Worm (Caenorhabditis elegans) whole organism, mixed stage, embryonic: ENCODE results near the gene spe-39.

ENCODE experiments used
- M03D4.4 ChIP-seq: sonication (generic microtip); optimal IDR thresholded peaks from 2 replicates; lab custom pipeline; 2017; ENCODE audit warnings: mild to moderate bottlenecking, missing genetic modification characterization, missing compliant biosample characterization
- bed-3 ChIP-seq: fragments of 200-800 bp; sonication (Bioruptor generic); optimal IDR thresholded peaks from 3 replicates; lab custom pipeline; 2018; ENCODE audit warnings: mild to moderate bottlenecking, missing genetic modification characterization, moderate library complexity, missing compliant biosample characterization
- blmp-1 ChIP-seq: fragments of 150-350 bp; optimal IDR thresholded peaks from 2 replicates; lab custom pipeline; 2014; ENCODE audit warnings: missing biosample characterization, missing genetic modification characterization
- ceh-39 ChIP-seq: fragments of 150-350 bp; optimal IDR thresholded peaks from 2 replicates; lab custom pipeline; 2014; ENCODE audit warnings: missing biosample characterization, missing genetic modification characterization
- ceh-43 ChIP-seq: fragments of 200-800 bp; sonication (Bioruptor generic); optimal IDR thresholded peaks from 2 replicates; lab custom pipeline; 2018; ENCODE audit warnings: mild to moderate bottlenecking, missing genetic modification characterization, moderate library complexity, missing compliant biosample characterization
- ceh-83 ChIP-seq: fragments of 200-800 bp; sonication (Bioruptor generic); optimal IDR thresholded peaks from 2 replicates; lab custom pipeline; 2018; ENCODE audit warnings: mild to moderate bottlenecking, missing genetic modification characterization, missing compliant biosample characterization
- ces-1 ChIP-seq: fragments of 150-350 bp; optimal IDR thresholded peaks from 2 replicates; lab custom pipeline; 2014; ENCODE audit warnings: missing biosample characterization, missing genetic modification reagents, missing genetic modification characterization
- cnd-1 ChIP-seq: fragments of 200-800 bp; sonication (Bioruptor generic); optimal IDR thresholded peaks from 2 replicates; lab custom pipeline; 2018; ENCODE audit warnings: mild to moderate bottlenecking, missing genetic modification characterization, missing compliant biosample characterization
- drap-1 ChIP-seq: fragments of 200-800 bp; sonication (Bioruptor generic); optimal IDR thresholded peaks from 3 replicates; lab custom pipeline; 2018; ENCODE audit warnings: mild to moderate bottlenecking, missing genetic modification characterization, missing compliant biosample characterization
- elt-3 ChIP-seq: fragments of 150-350 bp; optimal IDR thresholded peaks from 2 replicates; lab custom pipeline; 2014; ENCODE audit warnings: missing biosample characterization, missing genetic modification characterization
- ham-2 ChIP-seq: fragments of 200-800 bp; sonication (Bioruptor generic); optimal IDR thresholded peaks from 2 replicates; lab custom pipeline; 2018; ENCODE audit warnings: mild to moderate bottlenecking, missing genetic modification characterization, missing compliant biosample characterization
- hlh-1 ChIP-seq: fragments of 150-350 bp; optimal IDR thresholded peaks from 2 replicates; lab custom pipeline; 2014; ENCODE audit warnings: missing biosample characterization, missing genetic modification reagents, missing genetic modification characterization
- lin-13 ChIP-seq: fragments of 150-350 bp; optimal IDR thresholded peaks from 2 replicates; lab custom pipeline; 2014; ENCODE audit warnings: missing biosample characterization, missing genetic modification characterization
- lin-32 ChIP-seq: fragments of 200-800 bp; sonication (Bioruptor generic); optimal IDR thresholded peaks from 2 replicates; lab custom pipeline; 2018; ENCODE audit warnings: mild to moderate bottlenecking, missing genetic modification characterization, missing compliant biosample characterization
- lsy-2 ChIP-seq: fragments of 150-350 bp; optimal IDR thresholded peaks from 2 replicates; lab custom pipeline; 2014; ENCODE audit warnings: missing biosample characterization, missing genetic modification characterization
- mab-5 ChIP-seq: fragments of 150-350 bp; optimal IDR thresholded peaks from 2 replicates; lab custom pipeline; 2014; ENCODE audit warnings: missing biosample characterization, missing genetic modification characterization
- mls-2 ChIP-seq: sonication (generic microtip); optimal IDR thresholded peaks from 2 replicates; lab custom pipeline; 2016; ENCODE audit warnings: mild to moderate bottlenecking, missing genetic modification characterization, moderate library complexity, missing compliant biosample characterization
- nhr-12 ChIP-seq: fragments of 150-350 bp; optimal IDR thresholded peaks from 2 replicates; lab custom pipeline; 2014; ENCODE audit warnings: missing biosample characterization, missing genetic modification characterization
- nhr-237 ChIP-seq: fragments of 150-350 bp; optimal IDR thresholded peaks from 2 replicates; lab custom pipeline; 2014; ENCODE audit warnings: missing biosample characterization, missing genetic modification characterization
- nhr-28 ChIP-seq: fragments of 150-350 bp; optimal IDR thresholded peaks from 2 replicates; lab custom pipeline; 2014; ENCODE audit warnings: missing biosample characterization, missing genetic modification characterization
- nhr-76 ChIP-seq: sonication (generic microtip); optimal IDR thresholded peaks from 2 replicates; lab custom pipeline; 2017; ENCODE audit warnings: missing biosample characterization, missing genetic modification characterization
- pha-4 ChIP-seq: fragments of 150-350 bp; optimal IDR thresholded peaks from 2 replicates; lab custom pipeline; 2018; ENCODE audit warnings: missing biosample characterization, missing genetic modification reagents, missing genetic modification characterization
- sptf-1 ChIP-seq: sonication (generic microtip); optimal IDR thresholded peaks from 2 replicates; lab custom pipeline; 2017; ENCODE audit warnings: mild to moderate bottlenecking, missing genetic modification characterization, moderate library complexity, missing compliant biosample characterization
- tbx-8 ChIP-seq: fragments of 200-800 bp; sonication (Bioruptor generic); optimal IDR thresholded peaks from 2 replicates; lab custom pipeline; 2018; ENCODE audit warnings: mild to moderate bottlenecking, missing genetic modification characterization, moderate library complexity, missing compliant biosample characterization
- unc-120 ChIP-seq: sonication (generic microtip); optimal IDR thresholded peaks from 2 replicates; lab custom pipeline; 2017; ENCODE audit warnings: missing genetic modification characterization, missing compliant biosample characterization; ENCODE audit not compliant: poor library complexity, severe bottlenecking
- unc-39 ChIP-seq: fragments of 150-350 bp; optimal IDR thresholded peaks from 2 replicates; lab custom pipeline; 2014; ENCODE audit warnings: missing biosample characterization, missing genetic modification characterization
- unc-62 ChIP-seq: fragments of 150-350 bp; optimal IDR thresholded peaks from 2 replicates; lab custom pipeline; 2014; ENCODE audit warnings: missing biosample characterization, missing genetic modification reagents, missing genetic modification characterization
- ztf-11 ChIP-seq: fragments of 150-350 bp; optimal IDR thresholded peaks from 2 replicates; lab custom pipeline; 2014; ENCODE audit warnings: missing biosample characterization, missing genetic modification characterization

Gene spe-39

ce11 chrV:6808962-6809361 lies 23.7 kb downstream of the spe-39 start, which contains the start of gene dmsr-16:
dmsr-16 (minus strand) TSS chrV:6809062.
- TF ChIP-seq mab-5 (tag; lab: Kevin White, UChicago) (no peak), lin-32 (GFP tag; lab: Kevin White, UChicago) (no peak), ces-1 (no peak), drap-1 (GFP tag; lab: Kevin White, UChicago) (no peak), M03D4.4 (tag; lab: Kevin White, UChicago) (no peak), mls-2 (tag; lab: Kevin White, UChicago) (no peak), nhr-28 (tag; lab: Kevin White, UChicago) (no peak), unc-62 (GFP tag; lab: Kevin White, UChicago) (no peak), lin-13 (no peak), ceh-39 (no peak)

DNA sequence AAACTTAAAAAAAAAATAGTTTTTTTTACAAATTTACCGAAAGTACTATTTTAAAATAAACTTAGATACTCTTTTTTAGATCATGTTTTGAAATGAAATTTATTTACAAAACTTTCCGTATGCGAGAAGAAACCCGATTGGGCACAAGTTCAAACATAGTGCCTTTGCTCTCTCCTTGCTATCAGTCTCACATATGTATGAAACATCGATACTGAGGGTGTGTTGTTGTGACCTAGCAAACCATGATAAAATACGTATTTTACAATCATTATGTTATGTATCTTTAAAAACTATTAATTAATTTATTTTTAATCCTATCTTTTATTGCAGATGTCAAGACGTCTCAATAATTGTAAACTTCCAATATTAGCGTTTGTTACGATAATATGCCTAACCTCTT lies 24.8 kb downstream of the spe-39 start:
- TF ChIP-seq ztf-11 (tag; lab: Kevin White, UChicago) (no peak), nhr-237 (tag; lab: Kevin White, UChicago) (no peak), mab-5 (tag; lab: Kevin White, UChicago) (no peak), nhr-12 (tag; lab: Kevin White, UChicago) (no peak), blmp-1 (no peak), nhr-28 (tag; lab: Kevin White, UChicago) (no peak), ces-1 (no peak)
- TF ChIP-seq, all 35 proteins: peak for 0

DNA sequence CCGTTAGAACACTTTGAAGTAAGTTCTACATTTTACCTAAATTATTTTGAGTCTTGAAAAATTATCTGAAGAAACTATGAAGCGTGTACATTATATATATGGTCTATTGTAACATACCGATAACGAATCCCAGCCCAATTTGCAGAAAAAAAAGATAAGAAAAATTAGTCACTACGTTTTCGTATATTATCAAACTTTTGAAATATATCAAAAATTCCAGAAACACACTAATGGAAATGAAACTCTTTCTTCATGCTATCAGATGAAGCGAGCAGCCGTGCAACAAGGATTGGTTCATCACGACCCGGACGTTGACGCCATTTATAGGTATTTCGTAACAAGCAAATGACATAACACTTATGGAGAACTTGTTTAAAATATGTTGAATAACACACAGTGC lies 26.6 kb downstream of the spe-39 start:
- TF ChIP-seq mab-5 (tag; lab: Kevin White, UChicago) (no peak), nhr-28 (tag; lab: Kevin White, UChicago) (no peak), ham-2 (GFP tag; lab: Kevin White, UChicago) (no peak), nhr-76 (tag; lab: Kevin White, UChicago) (no peak), unc-120 (no peak), ceh-43 (no peak), unc-62 (GFP tag; lab: Kevin White, UChicago) (no peak)

- TF ChIP-seq hlh-1 (tag; lab: Kevin White, UChicago) = no peak
Observed at ce11 chrV:6813862-6814261, 28.6 kb downstream of the spe-39 start.

DNA sequence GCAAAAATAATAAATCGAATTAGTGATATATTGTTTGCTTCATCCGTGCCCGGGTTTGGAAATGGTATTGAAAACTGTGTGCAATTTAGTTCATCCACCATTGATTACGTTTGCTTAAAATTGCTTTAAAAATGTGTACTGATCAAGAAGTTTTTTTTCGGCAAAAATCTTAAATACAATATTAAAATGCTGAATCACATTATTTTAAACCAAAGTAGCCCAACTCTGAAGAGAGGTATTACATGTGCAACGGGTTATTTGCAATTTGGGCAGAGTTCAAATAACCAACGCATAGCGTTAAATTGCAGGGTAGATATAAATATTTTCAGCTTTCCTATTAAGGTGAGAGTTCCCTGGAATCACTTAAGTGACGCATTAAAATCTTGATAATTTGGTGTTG lies 31.9 kb downstream of the spe-39 start, which contains the start of gene dmsr-14:
TSS of gene dmsr-14 (minus strand) at position 101 of the 400 bp plus-strand sequence.
- no peak for TF ChIP-seq pha-4 (tag; lab: Kevin White, UChicago)
- TF ChIP-seq lsy-2 = no peak
- no peak for TF ChIP-seq lin-32 (GFP tag; lab: Kevin White, UChicago)
- TF ChIP-seq, all 35 proteins: peak for 0

- TF ChIP-seq ceh-43 = no peak
- TF ChIP-seq cnd-1 (tag; lab: Kevin White, UChicago) = no peak
- no peak for TF ChIP-seq sptf-1 (tag; lab: Kevin White, UChicago)
- TF ChIP-seq unc-62 (GFP tag; lab: Kevin White, UChicago) = no peak
- TF ChIP-seq ceh-39 = no peak
- TF ChIP-seq blmp-1 = no peak
- no peak for TF ChIP-seq drap-1 (GFP tag; lab: Kevin White, UChicago)
- TF ChIP-seq ham-2 (GFP tag; lab: Kevin White, UChicago) = no peak
- no peak for TF ChIP-seq lin-32 (GFP tag; lab: Kevin White, UChicago)
- no peak for TF ChIP-seq ceh-83 (GFP tag; lab: Kevin White, UChicago)
- TF ChIP-seq tbx-8 (GFP tag; lab: Kevin White, UChicago) = no peak
- TF ChIP-seq mab-5 (tag; lab: Kevin White, UChicago) = no peak
- TF ChIP-seq unc-120 = no peak
- TF ChIP-seq nhr-28 (tag; lab: Kevin White, UChicago) = no peak
Observed at ce11 chrV:6819812-6820211, 34.6 kb downstream of the spe-39 start, which contains the start of gene dmsr-13. dmsr-13 (minus strand) TSS chrV:6819912.

DNA sequence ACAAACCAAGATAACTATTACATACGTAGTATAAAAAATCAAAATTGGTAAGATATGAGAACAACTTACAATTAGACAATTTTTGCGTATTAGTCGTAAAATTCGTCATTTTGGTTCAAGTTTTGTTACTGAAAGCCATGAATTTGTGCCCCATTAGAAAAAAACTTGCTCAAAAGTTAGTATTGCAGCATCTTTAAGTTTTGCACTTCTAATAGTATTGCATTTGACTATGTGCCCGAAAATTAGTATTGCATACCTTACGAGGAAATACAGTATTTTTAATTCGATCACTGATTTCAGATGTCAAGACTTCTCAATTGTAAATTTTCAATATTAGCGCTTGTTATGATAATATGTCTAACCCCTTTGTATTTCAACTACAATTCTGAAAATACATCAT lies 36.3 kb downstream of the spe-39 start, which contains the start of gene T15B7.8:
TSS of gene T15B7.8 (plus strand) at position 301 of the 400 bp plus-strand sequence.
- TF ChIP-seq blmp-1 = no peak
- no peak for TF ChIP-seq nhr-12 (tag; lab: Kevin White, UChicago)
- no peak for TF ChIP-seq unc-120
- TF ChIP-seq mls-2 (tag; lab: Kevin White, UChicago) = no peak
- TF ChIP-seq ceh-83 (GFP tag; lab: Kevin White, UChicago) = no peak
- TF ChIP-seq lin-32 (GFP tag; lab: Kevin White, UChicago) = no peak
- no peak for TF ChIP-seq bed-3 (GFP tag; lab: Kevin White, UChicago)
- TF ChIP-seq nhr-76 (tag; lab: Kevin White, UChicago) = no peak
- TF ChIP-seq unc-39 = no peak
- TF ChIP-seq elt-3 (tag; lab: Kevin White, UChicago) = no peak
- TF ChIP-seq ham-2 (GFP tag; lab: Kevin White, UChicago) = no peak
- TF ChIP-seq, all 35 proteins: peak for 0
